Worm (Caenorhabditis elegans) whole organism, early embryonic: ENCODE data around the gene Y54G11A.1.

ENCODE experiments used
- F13C5.2 ChIP-seq: sonication (generic microtip); optimal IDR thresholded peaks from 2 replicates; lab custom pipeline; 2017; ENCODE audit warnings: mild to moderate bottlenecking, missing genetic modification characterization, inconsistent platforms, missing compliant biosample characterization
- ama-1 ChIP-seq: fragments of 150-350 bp; optimal IDR thresholded peaks from 2 replicates; lab custom pipeline; 2014
- flt-1 ChIP-seq: fragments of 200-800 bp; sonication (Bioruptor generic); IDR thresholded peaks from 2 replicates; pipeline ENCODE4 v1.3.6; 2022; ENCODE audit warnings: missing genetic modification characterization, missing compliant biosample characterization
- hmbx-1 ChIP-seq: sonication (generic microtip); optimal IDR thresholded peaks from 2 replicates; lab custom pipeline; 2016; ENCODE audit warnings: mild to moderate bottlenecking, missing genetic modification characterization, missing compliant biosample characterization
- sea-1 ChIP-seq: fragments of 200-800 bp; sonication (Bioruptor generic); conservative IDR thresholded peaks from 2 replicates; pipeline ENCODE4 v1.3.6; 2022; ENCODE audit warnings: missing genetic modification characterization, missing compliant biosample characterization

DNA sequence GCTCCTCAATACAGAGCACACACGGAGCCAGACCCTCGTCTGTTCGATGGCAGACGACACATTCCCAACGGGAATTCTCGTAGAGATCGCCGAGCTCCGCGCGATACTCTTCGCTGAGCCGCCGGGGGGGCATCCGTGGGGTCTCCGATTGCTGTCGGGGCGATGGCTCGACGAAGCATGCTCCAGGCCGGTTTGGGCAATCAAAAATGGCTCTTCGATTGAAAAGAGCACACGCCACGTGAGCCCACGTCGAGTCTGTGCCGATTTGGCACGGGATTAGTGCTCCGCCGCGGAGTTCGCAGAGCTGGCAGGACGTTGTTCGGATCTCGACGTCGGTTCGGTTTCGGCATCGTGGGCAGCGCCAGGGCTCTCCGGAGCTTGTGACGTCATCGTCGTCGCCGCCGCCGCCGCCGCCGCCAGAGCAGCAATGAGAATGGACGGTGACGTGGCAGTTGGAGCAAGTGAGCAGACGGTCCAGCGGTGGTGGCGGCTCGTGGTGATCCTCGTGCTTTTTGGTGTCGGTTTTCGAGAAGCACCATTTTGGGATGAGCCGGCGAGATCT is 31.7 kb downstream of the Y54G11A.1 start:
- no peak for TF ChIP-seq sea-1 (GFP tag; lab: Robert Waterston, UW)
- TF ChIP-seq flt-1 (GFP tag; lab: Robert Waterston, UW), result no peak
- TF ChIP-seq F13C5.2 (tag; lab: Kevin White, UChicago), result no peak
- no peak for TF ChIP-seq ama-1 (lab: Kevin White, UChicago)
- TF ChIP-seq hmbx-1 (tag; lab: Kevin White, UChicago), result no peak
